Fruit fly (Drosophila melanogaster): Measurements from ENCODE around the gene Xe7.

Xe7 gene

dm6 chr3R:5694461-5694860 is 25.3 kb upstream of the Xe7 start (continued):
- TF ChIP-seq Lpt (GFP tag; optimal IDR thresholded peaks at IDR 0.05), result peak; percentile 69
- peak; percentile 60 for TF ChIP-seq CG3919 (GFP tag; optimal IDR thresholded peaks at IDR 0.05)
- TF ChIP-seq cyc (GFP tag; optimal IDR thresholded peaks at IDR 0.05), result peak; percentile 25
- peak; percentile 39 for TF ChIP-seq Sox102F (GFP tag; optimal IDR thresholded peaks at IDR 0.05)
- peak; percentile 52 for TF ChIP-seq Eip75B (GFP tag; optimal IDR thresholded peaks at IDR 0.05)
- peak; percentile 55 for TF ChIP-seq Sox14 (GFP tag; optimal IDR thresholded peaks at IDR 0.05)
- no peak for TF ChIP-seq vri (GFP tag; optimal IDR thresholded peaks at IDR 0.05)
- TF ChIP-seq eg (GFP tag; IDR thresholded peaks at IDR 0.05), result peak; percentile 92

DNA sequence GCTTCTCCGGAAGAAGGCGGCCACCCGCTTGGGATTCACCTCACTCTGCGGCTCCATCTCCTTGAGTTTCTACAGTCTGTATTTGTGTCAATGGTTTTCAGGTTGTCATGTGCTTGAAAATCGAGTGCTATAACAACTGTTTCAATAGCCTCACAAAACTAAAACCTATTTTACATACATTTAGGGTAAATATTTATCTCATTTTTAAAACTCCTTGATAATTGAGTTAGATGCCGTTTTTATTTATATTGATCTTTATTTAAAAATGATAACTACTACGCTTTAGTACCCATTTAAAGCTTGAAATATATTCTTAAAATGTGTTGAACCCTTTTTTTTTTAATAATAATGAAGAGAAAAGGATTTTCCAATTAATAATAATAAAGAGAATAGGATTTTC is 24.1 kb upstream of the Xe7 start, which contains the start of gene CG2104:
Gene CG2104, minus strand, starts transcription at position 101 of the 400 bp plus-strand sequence.
- no peak for TF ChIP-seq CG6276 (GFP tag; optimal IDR thresholded peaks at IDR 0.05)

- no peak for TF ChIP-seq Met (GFP tag; optimal IDR thresholded peaks at IDR 0.05)
- no peak for TF ChIP-seq achi (GFP tag; optimal IDR thresholded peaks at IDR 0.05)
- TF ChIP-seq net (GFP tag; optimal IDR thresholded peaks at IDR 0.05), result no peak
- no peak for TF ChIP-seq ss (GFP tag; optimal IDR thresholded peaks at IDR 0.05)
- no peak for TF ChIP-seq CG11902 (GFP tag; optimal IDR thresholded peaks at IDR 0.05)
- TF ChIP-seq Ets21C (GFP tag; optimal IDR thresholded peaks at IDR 0.05), result no peak
- no peak for TF ChIP-seq dsx (GFP tag; optimal IDR thresholded peaks at IDR 0.05; ENCODE audit: poor library complexity, severe bottlenecking)
- TF ChIP-seq cyc (GFP tag; optimal IDR thresholded peaks at IDR 0.05), result no peak
- TF ChIP-seq Sox14 (GFP tag; optimal IDR thresholded peaks at IDR 0.05), result no peak
- no peak for TF ChIP-seq Smox (GFP tag; optimal IDR thresholded peaks at IDR 0.05)
- no peak for TF ChIP-seq fd85E (GFP tag; optimal IDR thresholded peaks at IDR 0.05)
- TF ChIP-seq acj6 (GFP tag; optimal IDR thresholded peaks at IDR 0.05), result no peak
- TF ChIP-seq CG6163 (GFP tag; IDR thresholded peaks at IDR 0.05), result no peak
- no peak for TF ChIP-seq CG6854 (GFP tag; optimal IDR thresholded peaks at IDR 0.05)
Observed at dm6 chr3R:5691042-5691441, 21.9 kb upstream of the Xe7 start.

DNA sequence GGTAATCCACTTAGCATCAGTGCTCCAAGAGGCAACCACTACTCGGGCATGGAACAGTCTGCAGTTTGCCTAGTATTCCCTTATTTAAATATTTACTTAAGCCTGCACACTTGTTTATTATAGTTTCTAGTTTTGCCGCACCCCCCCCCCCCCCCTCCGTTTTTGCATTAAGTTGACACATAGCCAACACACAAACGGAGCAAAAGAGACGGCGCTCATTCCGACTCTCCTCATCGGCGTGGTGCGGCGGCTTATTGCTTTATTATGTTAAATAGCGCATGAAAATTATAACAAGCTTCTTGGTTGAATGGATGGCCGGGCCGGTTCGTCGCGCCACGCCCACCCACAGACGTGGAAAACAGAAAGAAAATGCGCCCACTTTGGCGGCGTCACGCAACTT is 20.5 kb upstream of the Xe7 start:
- no peak for TF ChIP-seq CG6854 (GFP tag; optimal IDR thresholded peaks at IDR 0.05)
- TF ChIP-seq Sox14 (GFP tag; optimal IDR thresholded peaks at IDR 0.05), result no peak
- no peak for TF ChIP-seq fd85E (GFP tag; optimal IDR thresholded peaks at IDR 0.05)
- no peak for TF ChIP-seq Hr38 (GFP tag; optimal IDR thresholded peaks at IDR 0.05)
- no peak for TF ChIP-seq topi (GFP tag; optimal IDR thresholded peaks at IDR 0.05)
- no peak for TF ChIP-seq OdsH (GFP tag; optimal IDR thresholded peaks at IDR 0.05)
- TF ChIP-seq CG9139 (GFP tag; optimal IDR thresholded peaks at IDR 0.05), result no peak

DNA sequence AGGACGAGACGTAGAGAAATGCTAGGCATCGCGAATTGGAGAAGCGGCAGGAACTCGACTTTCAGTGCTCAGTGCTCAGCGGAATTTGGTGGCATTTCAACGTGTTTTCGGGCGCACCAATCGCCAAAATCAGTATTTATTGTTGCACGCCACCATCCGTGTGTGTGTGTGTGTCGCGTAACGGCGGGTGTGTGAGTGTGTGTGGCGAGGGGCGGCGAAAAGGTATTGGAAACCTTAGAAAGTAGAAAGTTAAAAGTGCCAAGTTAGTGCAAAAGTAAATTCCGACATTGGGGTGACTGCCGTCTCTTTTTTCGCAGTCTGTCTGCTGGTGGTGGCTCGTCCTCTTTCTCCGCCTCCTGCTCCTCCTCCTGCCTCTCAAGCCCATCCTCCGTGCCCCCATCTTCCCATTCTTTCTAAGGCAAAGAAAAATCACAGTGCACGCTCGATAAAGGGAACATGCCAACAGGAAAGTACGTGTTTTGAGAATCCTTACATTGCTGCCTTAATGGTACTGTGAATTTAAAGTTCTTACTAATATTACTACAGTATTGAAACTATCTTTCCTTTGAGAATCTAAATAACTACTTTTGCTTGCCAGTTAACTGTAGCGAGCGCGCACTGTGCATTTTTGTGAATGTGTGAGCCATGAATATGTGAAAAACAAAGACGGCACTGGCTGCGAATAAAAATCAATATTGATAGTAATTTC is 17.1 kb upstream of the Xe7 start:
- TF ChIP-seq CG10631 (GFP tag; optimal IDR thresholded peaks at IDR 0.05) (peak; percentile 39), Blimp-1 (GFP tag; optimal IDR thresholded peaks at IDR 0.05) (no peak), CG3919 (GFP tag; optimal IDR thresholded peaks at IDR 0.05) (peak; percentile 36), Ets96B (tag; optimal IDR thresholded peaks at IDR 0.05) (peak; percentile 52), CG11902 (GFP tag; optimal IDR thresholded peaks at IDR 0.05) (no peak), achi (GFP tag; optimal IDR thresholded peaks at IDR 0.05) (peak; percentile 18), pdm3 (GFP tag; optimal IDR thresholded peaks at IDR 0.05) (peak; percentile 51), Hr38 (GFP tag; optimal IDR thresholded peaks at IDR 0.05) (no peak), CG9139 (GFP tag; optimal IDR thresholded peaks at IDR 0.05) (peak; percentile 23), fd59A (GFP tag; optimal IDR thresholded peaks at IDR 0.05) (peak; percentile 16), CG34406 (GFP tag; optimal IDR thresholded peaks at IDR 0.05) (peak; percentile 25), ss (GFP tag; optimal IDR thresholded peaks at IDR 0.05) (peak; percentile 18 to 29), fkh (GFP tag; optimal IDR thresholded peaks at IDR 0.05) (no peak), CG10669 (GFP tag; optimal IDR thresholded peaks at IDR 0.05) (peak; percentile 34), Smox (GFP tag; optimal IDR thresholded peaks at IDR 0.05) (peak; percentile 52), CG8632 (GFP tag; optimal IDR thresholded peaks at IDR 0.05) (peak; percentile 2), lz (GFP tag; optimal IDR thresholded peaks at IDR 0.05) (peak; percentile 58), vri (GFP tag; optimal IDR thresholded peaks at IDR 0.05) (peak; percentile 12), dsx (GFP tag; optimal IDR thresholded peaks at IDR 0.05; ENCODE audit: poor library complexity, severe bottlenecking) (peak; percentile 42), svp (GFP tag) (peak; percentile 79), spab (GFP tag; optimal IDR thresholded peaks at IDR 0.05) (peak; percentile 16), Hr4 (GFP tag; optimal IDR thresholded peaks at IDR 0.05) (peak; percentile 57), eg (GFP tag; IDR thresholded peaks at IDR 0.05) (0 out of 3 replicates have a peak, but pooled peaks have one; percentile 47), dac (GFP tag; optimal IDR thresholded peaks at IDR 0.05) (no peak), OdsH (GFP tag; optimal IDR thresholded peaks at IDR 0.05) (peak; percentile 30), CG4318 (GFP tag; optimal IDR thresholded peaks at IDR 0.05) (peak; percentile 19), topi (GFP tag; optimal IDR thresholded peaks at IDR 0.05) (peak; percentile 52), Gug (GFP tag; IDR thresholded peaks at IDR 0.05) (peak; percentile 31; the same call in 1 of the 2 replicates)
